Fruit fly (Drosophila melanogaster) whole organism, embryonic: ENCODE measurements around the gene Duox.

ENCODE experiments used
- Atf6 ChIP-seq: fragments of 200-800 bp; sonication (Bioruptor generic); IDR thresholded peaks from 2 replicates; pipeline ENCODE4 v1.3.6; 2022; ENCODE audit warnings: missing biosample characterization, missing genetic modification characterization
- Bteb2 ChIP-seq: fragments of 200-800 bp; sonication (Bioruptor generic); optimal IDR thresholded peaks from 2 replicates; lab custom pipeline; 2016; ENCODE audit warnings: missing biosample characterization, missing genetic modification characterization
- CG10267 ChIP-seq: fragments of 200-800 bp; sonication (Bioruptor generic); optimal IDR thresholded peaks from 2 replicates; lab custom pipeline; 2018; ENCODE audit warnings: missing biosample characterization, mild to moderate bottlenecking, missing genetic modification characterization, moderate library complexity
- CG10431 ChIP-seq: fragments of 200-800 bp; sonication (Bioruptor generic); optimal IDR thresholded peaks from 3 replicates; lab custom pipeline; 2018; ENCODE audit warnings: missing biosample characterization, mild to moderate bottlenecking, missing genetic modification characterization
- CG12659 ChIP-seq: fragments of 200-800 bp; sonication (Bioruptor generic); optimal IDR thresholded peaks from 3 replicates; lab custom pipeline; 2017; ENCODE audit warnings: mild to moderate bottlenecking, missing biosample characterization, missing genetic modification reagents, missing genetic modification characterization
- CG13424 ChIP-seq: fragments of 200-800 bp; sonication (Bioruptor generic); optimal IDR thresholded peaks from 2 replicates; lab custom pipeline; 2019; ENCODE audit warnings: missing biosample characterization, mild to moderate bottlenecking, missing genetic modification characterization, moderate library complexity
- CG14667 ChIP-seq: fragments of 200-800 bp; sonication (Bioruptor generic); IDR thresholded peaks from 2 replicates; pipeline ENCODE4 v1.3.6; 2022; ENCODE audit warnings: missing biosample characterization, missing genetic modification characterization
- CG15011 ChIP-seq: fragments of 200-800 bp; sonication (Bioruptor generic); optimal IDR thresholded peaks from 3 replicates; lab custom pipeline; 2018; ENCODE audit warnings: missing biosample characterization, mild to moderate bottlenecking, missing genetic modification characterization
- CG1603 ChIP-seq: fragments of 200-800 bp; sonication (Bioruptor generic); optimal IDR thresholded peaks from 2 replicates; lab custom pipeline; 2019; ENCODE audit warnings: missing biosample characterization, mild to moderate bottlenecking, missing genetic modification characterization, moderate library complexity
- CG17361 ChIP-seq: fragments of 200-800 bp; sonication (Bioruptor generic); IDR thresholded peaks from 3 replicates; pipeline ENCODE4 v1.3.6; 2022; ENCODE audit warnings: missing biosample characterization, missing genetic modification characterization
- CG33557 ChIP-seq: fragments of 200-800 bp; sonication (Bioruptor generic); optimal IDR thresholded peaks from 2 replicates; lab custom pipeline; 2019; ENCODE audit warnings: missing biosample characterization, mild to moderate bottlenecking, missing genetic modification characterization, moderate library complexity
- CG3847 ChIP-seq: fragments of 200-800 bp; sonication (Bioruptor generic); IDR thresholded peaks from 2 replicates; pipeline ENCODE4 v1.3.6; 2022; ENCODE audit warnings: missing biosample characterization, missing genetic modification characterization
- CG6654 ChIP-seq: fragments of 200-800 bp; sonication (Bioruptor generic); optimal IDR thresholded peaks from 2 replicates; lab custom pipeline; 2017; ENCODE audit warnings: missing biosample characterization, mild to moderate bottlenecking, missing genetic modification characterization
- CG6791 ChIP-seq: fragments of 200-800 bp; sonication (Bioruptor generic); IDR thresholded peaks from 3 replicates; pipeline ENCODE4 v1.3.6; 2022; ENCODE audit warnings: missing biosample characterization, missing genetic modification characterization; ENCODE audit not compliant: partially characterized antibody
- CG7987 ChIP-seq: fragments of 200-800 bp; sonication (Bioruptor generic); optimal IDR thresholded peaks from 2 replicates; lab custom pipeline; 2018; ENCODE audit warnings: missing biosample characterization, mild to moderate bottlenecking, missing genetic modification characterization, moderate library complexity
- CG8089 ChIP-seq: fragments of 200-800 bp; sonication (Bioruptor generic); optimal IDR thresholded peaks from 3 replicates; lab custom pipeline; 2016; ENCODE audit warnings: missing biosample characterization, missing genetic modification characterization
- CG8281 ChIP-seq: fragments of 200-800 bp; sonication (Bioruptor generic); optimal IDR thresholded peaks from 2 replicates; lab custom pipeline; 2018; ENCODE audit warnings: missing biosample characterization, mild to moderate bottlenecking, missing genetic modification characterization, moderate library complexity
- CG8944 ChIP-seq: fragments of 200-800 bp; sonication (Bioruptor generic); optimal IDR thresholded peaks from 3 replicates; lab custom pipeline; 2016; ENCODE audit warnings: missing biosample characterization, missing genetic modification characterization
- CG9437 ChIP-seq: fragments of 200-800 bp; sonication (Bioruptor generic); optimal IDR thresholded peaks from 2 replicates; lab custom pipeline; 2018; ENCODE audit warnings: missing biosample characterization, mild to moderate bottlenecking, missing genetic modification characterization
- CG9932 ChIP-seq: fragments of 200-800 bp; sonication (Bioruptor generic); IDR thresholded peaks from 2 replicates; pipeline ENCODE4 v1.3.6; 2022; ENCODE audit warnings: missing biosample characterization, missing genetic modification characterization
- CkIIα-i1 ChIP-seq: fragments of 200-800 bp; sonication (Bioruptor generic); IDR thresholded peaks from 2 replicates; pipeline ENCODE4 v1.3.6; 2022; ENCODE audit warnings: missing biosample characterization, missing genetic modification characterization
- Dref ChIP-seq: fragments of 200-800 bp; sonication (Bioruptor generic); IDR thresholded peaks from 2 replicates; pipeline ENCODE4 v1.3.6; 2022; ENCODE audit warnings: missing biosample characterization, missing genetic modification characterization
- Eip74EF ChIP-seq, 2 experiments: fragments of 200-800 bp in 1 of 2; fragments of >200 bp in 1 of 2; sonication (Bioruptor generic) in 1 of 2; optimal IDR thresholded peaks; 2 replicates each; lab custom pipeline; 2017 to 2019; ENCODE audit warnings: missing biosample characterization in 2 of 2, missing genetic modification characterization in 2 of 2, mild to moderate bottlenecking in 1 of 2, moderate library complexity in 1 of 2
- HmgZ ChIP-seq: fragments of 200-800 bp; sonication (Bioruptor generic); optimal IDR thresholded peaks from 2 replicates; lab custom pipeline; 2018; ENCODE audit warnings: missing biosample characterization, mild to moderate bottlenecking, missing genetic modification characterization
- Hr78 ChIP-seq, 2 experiments: fragments of 200-800 bp in 1 of 2; fragments of >200 bp in 1 of 2; sonication (Bioruptor generic) in 1 of 2; optimal IDR thresholded peaks; 2 replicates each; lab custom pipeline; 2017 to 2019; ENCODE audit warnings: missing biosample characterization in 2 of 2, missing genetic modification characterization in 2 of 2, mild to moderate bottlenecking in 1 of 2, moderate library complexity in 1 of 2
- Lhr ChIP-seq: fragments of 200-800 bp; sonication (Bioruptor generic); optimal IDR thresholded peaks from 3 replicates; lab custom pipeline; 2017; ENCODE audit warnings: mild to moderate bottlenecking, missing biosample characterization, missing genetic modification reagents, missing genetic modification characterization
- Max ChIP-seq: fragments of 200-800 bp; sonication (Bioruptor generic); optimal IDR thresholded peaks from 2 replicates; lab custom pipeline; 2016; ENCODE audit warnings: missing biosample characterization, mild to moderate bottlenecking, missing genetic modification characterization
- Opbp ChIP-seq: fragments of 200-800 bp; sonication (Bioruptor generic); IDR thresholded peaks from 3 replicates; pipeline ENCODE4 v1.3.6; 2022; ENCODE audit warnings: missing biosample characterization, missing genetic modification characterization; ENCODE audit not compliant: partially characterized antibody
- Spps ChIP-seq: fragments of 200-800 bp; sonication (Bioruptor generic); optimal IDR thresholded peaks from 2 replicates; lab custom pipeline; 2018; ENCODE audit warnings: missing biosample characterization, mild to moderate bottlenecking, missing genetic modification characterization
- Sry-β ChIP-seq: fragments of 200-800 bp; sonication (Bioruptor generic); optimal IDR thresholded peaks from 2 replicates; lab custom pipeline; 2018; ENCODE audit warnings: missing biosample characterization, mild to moderate bottlenecking, missing genetic modification characterization, moderate library complexity
- Sry-δ ChIP-seq: fragments of 200-800 bp; sonication (Bioruptor generic); optimal IDR thresholded peaks from 2 replicates; lab custom pipeline; 2016; ENCODE audit warnings: missing biosample characterization, missing genetic modification characterization
- YL-1 ChIP-seq: fragments of 200-800 bp; sonication (Bioruptor generic); optimal IDR thresholded peaks from 3 replicates; lab custom pipeline; 2017; ENCODE audit warnings: missing biosample characterization, mild to moderate bottlenecking, missing genetic modification characterization
- chinmo ChIP-seq: fragments of 200-800 bp; sonication (Bioruptor generic); IDR thresholded peaks from 4 replicates; pipeline ENCODE4 v1.3.6; 2022; ENCODE audit warnings: missing biosample characterization, missing genetic modification characterization; ENCODE audit not compliant: partially characterized antibody
- crc ChIP-seq: fragments of 200-800 bp; sonication (Bioruptor generic); optimal IDR thresholded peaks from 2 replicates; lab custom pipeline; 2016; ENCODE audit warnings: missing biosample characterization, missing genetic modification characterization
- ems ChIP-seq: fragments of 200-800 bp; sonication (Bioruptor generic); optimal IDR thresholded peaks from 3 replicates; lab custom pipeline; 2016; ENCODE audit warnings: missing biosample characterization, missing genetic modification characterization
- fd96Cb ChIP-seq: fragments of 200-800 bp; sonication (Bioruptor generic); optimal IDR thresholded peaks from 2 replicates; lab custom pipeline; 2018; ENCODE audit warnings: missing biosample characterization, mild to moderate bottlenecking, missing genetic modification characterization, moderate library complexity
- gem ChIP-seq: fragments of 200-800 bp; sonication (Bioruptor generic); optimal IDR thresholded peaks from 2 replicates; lab custom pipeline; 2019; ENCODE audit warnings: missing biosample characterization, mild to moderate bottlenecking, missing genetic modification characterization, moderate library complexity
- grau ChIP-seq: fragments of 200-800 bp; optimal IDR thresholded peaks from 3 replicates; lab custom pipeline; 2019; ENCODE audit warnings: missing biosample characterization, mild to moderate bottlenecking, missing genetic modification characterization, moderate library complexity
- jigr1 ChIP-seq: fragments of 200-800 bp; sonication (Bioruptor generic); IDR thresholded peaks from 3 replicates; pipeline ENCODE4 v1.3.6; 2022; ENCODE audit warnings: missing biosample characterization, missing genetic modification characterization
- kah ChIP-seq: fragments of 200-800 bp; sonication (Bioruptor generic); optimal IDR thresholded peaks from 2 replicates; lab custom pipeline; 2018; ENCODE audit warnings: missing biosample characterization, mild to moderate bottlenecking, missing genetic modification characterization
- kni ChIP-seq: fragments of 200-800 bp; sonication (Bioruptor generic); optimal IDR thresholded peaks from 3 replicates; lab custom pipeline; 2017; ENCODE audit warnings: mild to moderate bottlenecking, missing biosample characterization, missing genetic modification reagents, missing genetic modification characterization
- lab ChIP-seq: fragments of 200-800 bp; sonication (Bioruptor generic); optimal IDR thresholded peaks from 3 replicates; lab custom pipeline; 2017; ENCODE audit warnings: missing biosample characterization, missing genetic modification characterization, mild to moderate bottlenecking, moderate library complexity, missing genetic modification reagents
- onecut ChIP-seq: fragments of 200-800 bp; sonication (Bioruptor generic); IDR thresholded peaks from 2 replicates; pipeline ENCODE4 v1.3.6; 2022; ENCODE audit warnings: missing biosample characterization, missing genetic modification characterization
- pho ChIP-seq: fragments of 200-800 bp; sonication (Bioruptor generic); optimal IDR thresholded peaks from 2 replicates; lab custom pipeline; 2016; ENCODE audit warnings: missing biosample characterization, missing genetic modification characterization
- pros ChIP-seq: fragments of 200-800 bp; sonication (Bioruptor generic); optimal IDR thresholded peaks from 3 replicates; lab custom pipeline; 2019; ENCODE audit warnings: missing biosample characterization, mild to moderate bottlenecking, missing genetic modification characterization, moderate library complexity
- tap ChIP-seq: fragments of 200-800 bp; optimal IDR thresholded peaks from 3 replicates; lab custom pipeline; 2019; ENCODE audit warnings: missing biosample characterization, mild to moderate bottlenecking, missing genetic modification characterization, moderate library complexity
- trem ChIP-seq: fragments of 200-800 bp; optimal IDR thresholded peaks from 3 replicates; lab custom pipeline; 2019; ENCODE audit warnings: missing biosample characterization, mild to moderate bottlenecking, missing genetic modification characterization, moderate library complexity
- wek ChIP-seq: fragments of 200-800 bp; sonication (Bioruptor generic); optimal IDR thresholded peaks from 3 replicates; lab custom pipeline; 2018; ENCODE audit warnings: missing biosample characterization, mild to moderate bottlenecking, missing genetic modification characterization, moderate library complexity

The Duox gene

dm6 chr2L:2769476-2770185, 60.4 kb downstream of the Duox start, which contains the start of the genes colt and HINT1 (continued):
- TF ChIP-seq YL-1: peak; percentile 94
- peak; percentile 33 for TF ChIP-seq Lhr
- peak in 1 of 2 experiments; percentile 32 for TF ChIP-seq Eip74EF (GFP tag; optimal IDR thresholded peaks at IDR 0.05; lab: Kevin White, UChicago)
- peak; percentile 8 for TF ChIP-seq CG13424 (tag; lab: Kevin White, UChicago)
- TF ChIP-seq kah (GFP tag; lab: Kevin White, UChicago): peak; percentile 23
- no peak for TF ChIP-seq fd96Cb (tag; lab: Kevin White, UChicago)
- TF ChIP-seq onecut: no peak
- peak; percentile 15 for TF ChIP-seq tap
- no peak for TF ChIP-seq Spps (tag; lab: Kevin White, UChicago)
- TF ChIP-seq CG15011: no peak
- TF ChIP-seq Bteb2 (GFP tag; lab: Kevin White, UChicago): no peak
- no peak for TF ChIP-seq CG14667 (GFP tag; lab: Robert Waterston, UW)
- TF ChIP-seq CG9437 (GFP tag; lab: Kevin White, UChicago): peak; percentile 31
- peak; percentile 84 for TF ChIP-seq CG3847 (GFP tag; lab: Robert Waterston, UW)
- TF ChIP-seq kni (GFP tag; lab: Kevin White, UChicago): peak; percentile 6
- peak; percentile 99 for TF ChIP-seq trem (tag; lab: Kevin White, UChicago)
- peak; percentile 50 for TF ChIP-seq HmgZ (tag; lab: Kevin White, UChicago)
- peak; percentile 22 for TF ChIP-seq CG10431 (GFP tag; lab: Kevin White, UChicago)
- no peak for TF ChIP-seq CG8281 (tag; lab: Kevin White, UChicago)
- no peak for TF ChIP-seq CG33557 (GFP tag; lab: Kevin White, UChicago)
- peak; percentile 15 for TF ChIP-seq lab (GFP tag; lab: Kevin White, UChicago)
- TF ChIP-seq CkIIα-i1 (GFP tag; lab: Robert Waterston, UW): no peak
- no peak for TF ChIP-seq CG8089 (GFP tag; lab: Kevin White, UChicago)
- TF ChIP-seq CG12659: peak; percentile 66
- TF ChIP-seq jigr1 (GFP tag; lab: Robert Waterston, UW): peak; percentile 80; the same call in 1 of the 3 replicates
- peak; percentile 18 for TF ChIP-seq pho
- peak; percentile 8 for TF ChIP-seq Max (GFP tag; lab: Kevin White, UChicago)
- peak; percentile 25 for TF ChIP-seq ems (GFP tag; lab: Kevin White, UChicago)
- peak; percentile 82 for TF ChIP-seq wek (GFP tag; lab: Kevin White, UChicago)
- TF ChIP-seq Sry-δ (GFP tag; lab: Kevin White, UChicago): peak; percentile 41
- TF ChIP-seq gem (tag; lab: Kevin White, UChicago): no peak
- TF ChIP-seq CG9932 (GFP tag; lab: Robert Waterston, UW): peak; percentile 33; the same call in 1 of the 2 replicates
- peak; percentile 2 for TF ChIP-seq Sry-β (GFP tag; lab: Kevin White, UChicago)
- peak; percentile 39 for TF ChIP-seq Dref (GFP tag; lab: Robert Waterston, UW)
- TF ChIP-seq CG8944 (GFP tag; lab: Kevin White, UChicago): no peak
- TF ChIP-seq CG7987: no peak
- no peak for TF ChIP-seq crc (GFP tag; lab: Kevin White, UChicago)
- no peak for TF ChIP-seq CG6654
- TF ChIP-seq grau (tag; lab: Kevin White, UChicago): peak; percentile 38
- no peak for TF ChIP-seq pros (GFP tag; lab: Kevin White, UChicago)
- peak; percentile 45 for TF ChIP-seq CG10267 (tag; lab: Kevin White, UChicago)
- peak; percentile 47; the same call in 1 of the 3 replicates for TF ChIP-seq Opbp (GFP tag; lab: Robert Waterston, UW)
- 0 out of 4 replicates have a peak, but pooled peaks have one; percentile 46 for TF ChIP-seq chinmo (GFP tag; lab: Robert Waterston, UW)
- TF ChIP-seq CG17361: peak; percentile 51; the same call in 2 of the 3 replicates
- peak in 1 of 2 experiments; percentile 9 for TF ChIP-seq Hr78 (GFP tag; optimal IDR thresholded peaks at IDR 0.05; lab: Kevin White, UChicago)
- no peak for TF ChIP-seq Atf6 (GFP tag; lab: Robert Waterston, UW)
- TF ChIP-seq CG1603 (tag; lab: Kevin White, UChicago): peak; percentile 66
- peak; percentile 44; the same call in 1 of the 3 replicates for TF ChIP-seq CG6791
